Worm (Caenorhabditis elegans) whole organism, L2 larva: ENCODE data around the gene F49C5.5.

Source experiments
- ZK546.5 ChIP-seq: sonication (generic microtip); optimal IDR thresholded peaks from 2 replicates; lab custom pipeline; 2017; ENCODE audit warnings: missing biosample characterization, missing genetic modification characterization
- lsy-2 ChIP-seq, 2 experiments: fragments of 150-350 bp in 1 of 2; sonication (generic microtip) in 1 of 2; optimal IDR thresholded peaks; 2 replicates each; lab custom pipeline; 2014 to 2017; ENCODE audit warnings: missing biosample characterization in 2 of 2, missing genetic modification characterization in 2 of 2
- snpc-4 ChIP-seq: fragments of 150-350 bp; optimal IDR thresholded peaks from 2 replicates; lab custom pipeline; 2014; ENCODE audit warnings: missing biosample characterization, missing genetic modification characterization
- unc-62 ChIP-seq: fragments of 150-350 bp; optimal IDR thresholded peaks from 2 replicates; lab custom pipeline; 2014; ENCODE audit warnings: missing biosample characterization, missing genetic modification reagents, missing genetic modification characterization
- ztf-11 ChIP-seq: sonication (generic microtip); optimal IDR thresholded peaks from 2 replicates; lab custom pipeline; 2017; ENCODE audit warnings: missing biosample characterization, missing genetic modification characterization

- TF ChIP-seq ztf-11 (no peak), unc-62 (no peak), lsy-2 (tag; optimal IDR thresholded peaks at IDR 0.05; lab: Kevin White, UChicago) (no peak), snpc-4 (tag; lab: Kevin White, UChicago) (no peak), ZK546.5 (tag; lab: Kevin White, UChicago) (no peak)
Observed at ce11 chrII:12573541-12573940, 27.2 kb upstream of the F49C5.5 start, which contains the start of gene Y38E10A.2.
